Worm (Caenorhabditis elegans): ENCODE data around the gene C35D10.6.

ce11 chrIII:4900260-4900659, 41.1 kb downstream of the C35D10.6 start, which contains the start of gene tag-340:
- no peak for TF ChIP-seq unc-42 (tag; optimal IDR thresholded peaks at IDR 0.05)
- TF ChIP-seq pros-1 (tag; optimal IDR thresholded peaks at IDR 0.05): no peak
- TF ChIP-seq fkh-10 (GFP tag; optimal IDR thresholded peaks at IDR 0.05): no peak
- TF ChIP-seq ceh-34 (tag; optimal IDR thresholded peaks at IDR 0.05): no peak
- TF ChIP-seq rnt-1 (tag; optimal IDR thresholded peaks at IDR 0.05): no peak
- no peak for TF ChIP-seq ama-1 (optimal IDR thresholded peaks at IDR 0.05)
- TF ChIP-seq unc-86 (tag; optimal IDR thresholded peaks at IDR 0.05): no peak
- TF ChIP-seq ceh-22 (tag; optimal IDR thresholded peaks at IDR 0.05): no peak
- TF ChIP-seq nfya-1 (tag; optimal IDR thresholded peaks at IDR 0.05): no peak
- no peak for TF ChIP-seq pag-3 (tag; optimal IDR thresholded peaks at IDR 0.05; ENCODE audit: borderline replicate concordance)

All from whole organism, late embryonic.